Worm (Caenorhabditis elegans) whole organism, midembryonic: ENCODE results near the gene unc-23.

Experiments
- T22C8.4 ChIP-seq: fragments of 200-800 bp; sonication (Bioruptor generic); IDR thresholded peaks from 2 replicates; pipeline ENCODE4 v1.3.6; 2022; ENCODE audit warnings: missing genetic modification characterization, missing compliant biosample characterization
- cog-1 ChIP-seq: sonication (generic microtip); optimal IDR thresholded peaks from 2 replicates; lab custom pipeline; 2016; ENCODE audit warnings: missing genetic modification characterization, missing compliant biosample characterization
- flt-1 ChIP-seq: fragments of 200-800 bp; sonication (Bioruptor generic); IDR thresholded peaks from 2 replicates; pipeline ENCODE4 v1.3.6; 2022; ENCODE audit warnings: missing genetic modification characterization, missing compliant biosample characterization
- klf-2 ChIP-seq: fragments of 200-800 bp; sonication (Bioruptor generic); conservative IDR thresholded peaks from 2 replicates; pipeline ENCODE4 v1.3.6; 2022; ENCODE audit warnings: missing genetic modification reagents, missing genetic modification characterization, missing compliant biosample characterization
- med-1 ChIP-seq: sonication (generic microtip); optimal IDR thresholded peaks from 2 replicates; lab custom pipeline; 2017; ENCODE audit warnings: missing genetic modification characterization, mild to moderate bottlenecking, missing compliant biosample characterization, antibody characterized with exemption, missing genetic modification reagents; ENCODE audit not compliant: insufficient read depth
- ref-1 ChIP-seq: fragments of 200-800 bp; sonication (Bioruptor generic); conservative IDR thresholded peaks from 2 replicates; pipeline ENCODE4 v1.3.6; 2022; ENCODE audit warnings: missing genetic modification reagents, missing genetic modification characterization, missing compliant biosample characterization
- tab-1 ChIP-seq: fragments of 200-800 bp; sonication (Bioruptor generic); IDR thresholded peaks from 2 replicates; pipeline ENCODE4 v1.3.6; 2022; ENCODE audit warnings: missing genetic modification characterization, missing compliant biosample characterization
- ztf-23 ChIP-seq: fragments of 200-800 bp; sonication (Bioruptor generic); IDR thresholded peaks from 2 replicates; pipeline ENCODE4 v1.3.6; 2022; ENCODE audit warnings: missing genetic modification reagents, missing genetic modification characterization, missing compliant biosample characterization
- ztf-29 ChIP-seq: fragments of 200-800 bp; sonication (Bioruptor generic); IDR thresholded peaks from 2 replicates; pipeline ENCODE4 v1.3.6; 2022; ENCODE audit warnings: missing genetic modification reagents, missing genetic modification characterization, missing compliant biosample characterization

unc-23 gene

ce11 chrV:8940419-8940818, 4.3 kb downstream of the unc-23 start:
- TF ChIP-seq T22C8.4 (no peak), med-1 (GFP tag; lab: Kevin White, UChicago) (no peak), flt-1 (GFP tag; lab: Robert Waterston, UW) (no peak), klf-2 (GFP tag; lab: Robert Waterston, UW) (no peak), ztf-29 (GFP tag; lab: Robert Waterston, UW) (no peak), cog-1 (tag; lab: Kevin White, UChicago) (no peak), tab-1 (GFP tag; lab: Robert Waterston, UW) (no peak), ztf-23 (GFP tag; lab: Robert Waterston, UW) (no peak), ref-1 (GFP tag; lab: Robert Waterston, UW) (no peak)

ce11 chrV:8942437-8942978, 6.3 kb downstream of the unc-23 start:
- TF ChIP-seq ztf-23 (GFP tag; lab: Robert Waterston, UW) (no peak), flt-1 (GFP tag; lab: Robert Waterston, UW) (no peak), ref-1 (GFP tag; lab: Robert Waterston, UW) (no peak), ztf-29 (GFP tag; lab: Robert Waterston, UW) (no peak), tab-1 (GFP tag; lab: Robert Waterston, UW) (no peak), klf-2 (GFP tag; lab: Robert Waterston, UW) (no peak), T22C8.4 (no peak), med-1 (GFP tag; lab: Kevin White, UChicago) (no peak), cog-1 (tag; lab: Kevin White, UChicago) (no peak)

DNA sequence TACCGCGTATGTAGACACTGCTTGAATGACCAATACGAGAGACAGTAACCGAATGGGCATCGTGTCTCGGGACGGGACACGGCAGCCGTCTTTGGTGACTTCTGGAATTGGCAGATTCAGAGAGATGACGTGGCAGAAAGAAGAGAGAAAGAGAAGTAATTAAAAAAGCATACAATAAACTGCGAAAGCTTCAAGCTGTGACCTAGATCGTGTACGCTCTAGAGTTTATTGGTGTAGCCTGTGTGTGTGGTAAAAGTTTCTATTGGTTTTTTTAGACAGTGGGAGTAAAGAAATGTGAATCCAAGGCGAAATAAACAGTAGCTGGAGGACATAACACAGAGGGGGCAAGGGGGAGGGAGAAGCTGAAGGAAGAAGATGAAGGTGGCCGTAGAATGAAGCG, 7.8 kb downstream of the unc-23 start, which contains the start of gene T19A5.3:
TSS of gene T19A5.3 (minus strand) at position 101 of the 400 bp plus-strand sequence.
- TF ChIP-seq ref-1 (GFP tag; lab: Robert Waterston, UW) (no peak), flt-1 (GFP tag; lab: Robert Waterston, UW) (no peak), ztf-23 (GFP tag; lab: Robert Waterston, UW) (no peak), med-1 (GFP tag; lab: Kevin White, UChicago) (no peak), ztf-29 (GFP tag; lab: Robert Waterston, UW) (no peak), T22C8.4 (no peak), cog-1 (tag; lab: Kevin White, UChicago) (no peak), klf-2 (GFP tag; lab: Robert Waterston, UW) (no peak), tab-1 (GFP tag; lab: Robert Waterston, UW) (no peak)

DNA sequence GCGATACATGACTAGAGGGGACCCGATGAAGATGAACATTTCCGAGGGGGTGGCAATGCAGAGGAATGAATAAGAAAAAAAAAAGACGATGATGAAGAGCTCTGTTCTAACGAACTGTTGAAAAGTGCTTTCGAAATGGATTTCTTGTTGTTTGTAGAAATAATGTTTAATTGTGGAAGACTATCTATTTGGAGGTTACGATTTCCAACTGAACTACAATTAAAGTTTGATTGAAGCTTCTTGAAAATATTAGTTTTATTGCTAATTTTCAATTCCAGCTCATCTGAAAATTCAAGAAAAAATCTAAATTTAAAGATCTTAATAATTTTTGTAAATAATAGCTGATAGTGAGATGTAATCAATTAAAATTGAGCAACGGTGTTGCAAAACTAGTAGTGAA, 8.3 kb downstream of the unc-23 start:
- TF ChIP-seq cog-1 (tag; lab: Kevin White, UChicago), result no peak
- no peak for TF ChIP-seq tab-1 (GFP tag; lab: Robert Waterston, UW)
- TF ChIP-seq ztf-23 (GFP tag; lab: Robert Waterston, UW), result no peak
- no peak for TF ChIP-seq med-1 (GFP tag; lab: Kevin White, UChicago)
- TF ChIP-seq flt-1 (GFP tag; lab: Robert Waterston, UW), result no peak
- no peak for TF ChIP-seq ztf-29 (GFP tag; lab: Robert Waterston, UW)
- no peak for TF ChIP-seq ref-1 (GFP tag; lab: Robert Waterston, UW)
- no peak for TF ChIP-seq klf-2 (GFP tag; lab: Robert Waterston, UW)
- no peak for TF ChIP-seq T22C8.4

- no peak for TF ChIP-seq med-1 (GFP tag; lab: Kevin White, UChicago)
- no peak for TF ChIP-seq ref-1 (GFP tag; lab: Robert Waterston, UW)
- TF ChIP-seq ztf-23 (GFP tag; lab: Robert Waterston, UW), result no peak
- no peak for TF ChIP-seq flt-1 (GFP tag; lab: Robert Waterston, UW)
Observed at ce11 chrV:8946142-8946541, 10.0 kb downstream of the unc-23 start.

DNA sequence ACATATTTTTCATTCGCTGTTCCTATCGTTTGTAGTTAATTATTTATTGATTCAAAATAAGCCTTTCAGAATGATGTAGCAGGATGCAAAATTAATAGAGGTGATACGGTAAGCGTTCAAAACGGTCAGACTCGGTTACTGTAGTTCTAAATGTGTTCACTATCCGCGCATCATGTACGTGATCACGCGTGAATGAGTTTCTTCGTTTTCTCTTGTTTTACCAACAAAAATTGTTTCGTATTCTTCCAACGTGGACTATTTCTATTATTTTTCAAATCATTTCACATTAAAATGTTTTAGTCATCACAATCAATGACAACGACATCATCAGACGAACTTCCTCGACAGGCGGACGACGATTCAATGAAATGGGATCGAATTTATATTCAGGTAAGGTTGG, 11.3 kb downstream of the unc-23 start, which contains the start of gene gck-1:
TSS of gene gck-1 (plus strand) at position 301 of the 400 bp plus-strand sequence.
- no peak for TF ChIP-seq T22C8.4
- no peak for TF ChIP-seq ztf-23 (GFP tag; lab: Robert Waterston, UW)
- no peak for TF ChIP-seq ref-1 (GFP tag; lab: Robert Waterston, UW)
- no peak for TF ChIP-seq cog-1 (tag; lab: Kevin White, UChicago)
- TF ChIP-seq ztf-29 (GFP tag; lab: Robert Waterston, UW), result no peak
- TF ChIP-seq med-1 (GFP tag; lab: Kevin White, UChicago), result no peak
- no peak for TF ChIP-seq klf-2 (GFP tag; lab: Robert Waterston, UW)
- TF ChIP-seq tab-1 (GFP tag; lab: Robert Waterston, UW), result no peak
- TF ChIP-seq flt-1 (GFP tag; lab: Robert Waterston, UW), result no peak

DNA sequence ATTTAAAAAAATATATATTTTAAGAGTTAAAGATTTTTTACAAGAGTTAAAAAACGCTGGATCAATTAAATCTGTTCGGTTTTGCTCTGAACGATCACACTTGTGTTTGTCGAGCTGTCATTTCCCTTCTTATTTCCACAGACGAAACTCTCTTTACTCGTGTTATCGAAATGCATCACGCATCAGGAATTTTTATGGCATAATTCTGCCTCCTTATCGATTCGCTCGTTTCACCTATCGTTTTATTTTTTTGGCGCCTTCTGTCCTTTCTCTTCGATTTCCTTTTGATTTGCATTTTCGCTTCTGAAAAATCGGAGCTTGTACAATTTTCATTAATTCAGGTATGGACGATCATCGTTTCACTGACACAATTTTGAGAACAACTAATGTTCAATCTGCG, 12.2 kb downstream of the unc-23 start:
- no peak for TF ChIP-seq T22C8.4
- TF ChIP-seq ztf-23 (GFP tag; lab: Robert Waterston, UW), result no peak
- no peak for TF ChIP-seq ref-1 (GFP tag; lab: Robert Waterston, UW)
- no peak for TF ChIP-seq tab-1 (GFP tag; lab: Robert Waterston, UW)
- no peak for TF ChIP-seq flt-1 (GFP tag; lab: Robert Waterston, UW)
- no peak for TF ChIP-seq klf-2 (GFP tag; lab: Robert Waterston, UW)
- no peak for TF ChIP-seq ztf-29 (GFP tag; lab: Robert Waterston, UW)
- TF ChIP-seq cog-1 (tag; lab: Kevin White, UChicago), result no peak
- TF ChIP-seq med-1 (GFP tag; lab: Kevin White, UChicago), result no peak

- no peak for TF ChIP-seq ztf-23 (GFP tag; lab: Robert Waterston, UW)
- TF ChIP-seq klf-2 (GFP tag; lab: Robert Waterston, UW), result no peak
- TF ChIP-seq flt-1 (GFP tag; lab: Robert Waterston, UW), result no peak
- no peak for TF ChIP-seq T22C8.4
- TF ChIP-seq ztf-29 (GFP tag; lab: Robert Waterston, UW), result no peak
- TF ChIP-seq cog-1 (tag; lab: Kevin White, UChicago), result no peak
- no peak for TF ChIP-seq med-1 (GFP tag; lab: Kevin White, UChicago)
- no peak for TF ChIP-seq ref-1 (GFP tag; lab: Robert Waterston, UW)
- no peak for TF ChIP-seq tab-1 (GFP tag; lab: Robert Waterston, UW)
Observed at ce11 chrV:8948996-8949395, 12.8 kb downstream of the unc-23 start.

DNA sequence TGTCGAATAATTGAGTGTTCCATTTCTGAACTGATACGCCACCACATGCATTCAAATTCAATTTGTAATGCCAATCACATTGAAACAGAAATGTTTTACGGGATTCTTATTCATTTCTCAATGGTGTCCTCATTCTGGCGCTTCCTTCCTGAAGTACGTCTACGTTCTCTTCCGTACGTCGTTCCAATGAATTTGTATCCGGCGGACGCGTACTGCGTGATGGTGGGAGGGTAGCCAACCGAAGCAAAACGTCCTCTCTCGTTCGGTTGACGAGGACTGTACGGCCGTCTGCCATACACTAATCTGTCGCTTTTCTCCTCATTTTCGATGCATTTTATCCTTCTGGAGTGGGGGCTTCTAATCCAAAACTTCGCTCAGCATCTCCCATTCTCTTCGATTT, 13.7 kb downstream of the unc-23 start:
- TF ChIP-seq flt-1 (GFP tag; lab: Robert Waterston, UW), result no peak
- TF ChIP-seq ztf-29 (GFP tag; lab: Robert Waterston, UW), result no peak
- no peak for TF ChIP-seq ref-1 (GFP tag; lab: Robert Waterston, UW)
- no peak for TF ChIP-seq klf-2 (GFP tag; lab: Robert Waterston, UW)
- TF ChIP-seq ztf-23 (GFP tag; lab: Robert Waterston, UW), result no peak
- TF ChIP-seq T22C8.4, result no peak
- no peak for TF ChIP-seq cog-1 (tag; lab: Kevin White, UChicago)
- TF ChIP-seq med-1 (GFP tag; lab: Kevin White, UChicago), result no peak
- no peak for TF ChIP-seq tab-1 (GFP tag; lab: Robert Waterston, UW)
